Worm (Caenorhabditis elegans): ENCODE results near the gene Y51A2B.4.
"Not testable (repeated sequence)": the region's sequence is repeated elsewhere in the genome, so short reads cannot be mapped to it uniquely, and the experiment has no call there.

The Y51A2B.4 gene

DNA sequence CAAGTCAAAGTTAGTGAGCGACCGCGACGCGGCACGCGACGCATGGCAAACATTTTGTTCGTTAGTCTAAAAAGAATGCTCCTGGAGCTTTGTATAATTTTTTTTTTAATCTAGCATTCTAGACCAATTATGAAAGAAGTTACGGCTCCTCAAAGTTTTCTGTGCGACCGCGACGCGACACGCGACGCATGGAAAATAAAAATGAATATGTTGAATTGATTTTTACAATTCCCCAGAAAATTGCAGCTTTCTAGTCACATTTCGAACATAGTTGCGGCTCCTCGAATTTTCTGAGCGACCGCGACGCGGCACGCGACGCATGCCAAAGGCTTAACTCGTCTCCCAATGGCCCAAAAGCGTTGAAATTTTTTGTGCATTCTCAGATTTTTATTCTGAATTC, 35.5 kb upstream of the Y51A2B.4 start, which contains the start of gene ZK262.4:
Gene ZK262.4, minus strand, starts transcription at position 101 of the 400 bp plus-strand sequence.
- TF ChIP-seq jun-1 (tag; optimal IDR thresholded peaks at IDR 0.05) (no peak), nhr-76 (tag; optimal IDR thresholded peaks at IDR 0.05) (no peak), nhr-67 (tag; optimal IDR thresholded peaks at IDR 0.05) (no peak), nhr-12 (tag; optimal IDR thresholded peaks at IDR 0.05) (no peak), ceh-82 (tag; optimal IDR thresholded peaks at IDR 0.05) (no peak), nhr-28 (tag; optimal IDR thresholded peaks at IDR 0.05) (no peak), nhr-11 (tag; optimal IDR thresholded peaks at IDR 0.05) (no peak), elt-2 (tag; optimal IDR thresholded peaks at IDR 0.05) (no peak), ceh-16 (tag; optimal IDR thresholded peaks at IDR 0.05) (no peak), ceh-28 (tag; optimal IDR thresholded peaks at IDR 0.05) (no peak), ceh-9 (tag; optimal IDR thresholded peaks at IDR 0.05) (no peak)

DNA sequence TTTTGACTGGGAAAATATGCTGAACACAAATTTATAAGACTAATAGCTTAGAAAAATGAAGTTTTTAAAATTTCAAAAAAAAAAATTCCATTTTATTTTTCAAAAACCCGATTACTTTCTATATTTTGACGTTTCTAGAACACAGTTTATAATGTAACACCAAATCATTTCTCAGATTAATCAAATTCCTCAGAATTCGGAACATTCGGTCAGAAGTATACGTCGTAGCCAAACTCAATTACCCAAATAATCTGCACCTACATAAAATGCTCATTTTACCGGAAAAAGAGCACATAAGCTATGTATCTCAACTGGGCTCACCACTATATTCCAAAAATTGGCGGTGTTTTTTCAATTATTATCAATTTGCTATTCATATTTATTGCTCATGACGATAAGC, 31.9 kb upstream of the Y51A2B.4 start, which contains the start of gene srj-26:
Gene srj-26, plus strand, starts transcription at position 301 of the 400 bp plus-strand sequence.
- TF ChIP-seq ztf-4 (tag; optimal IDR thresholded peaks at IDR 0.05) (no peak), lsy-12 (tag; optimal IDR thresholded peaks at IDR 0.05) (no peak)

DNA sequence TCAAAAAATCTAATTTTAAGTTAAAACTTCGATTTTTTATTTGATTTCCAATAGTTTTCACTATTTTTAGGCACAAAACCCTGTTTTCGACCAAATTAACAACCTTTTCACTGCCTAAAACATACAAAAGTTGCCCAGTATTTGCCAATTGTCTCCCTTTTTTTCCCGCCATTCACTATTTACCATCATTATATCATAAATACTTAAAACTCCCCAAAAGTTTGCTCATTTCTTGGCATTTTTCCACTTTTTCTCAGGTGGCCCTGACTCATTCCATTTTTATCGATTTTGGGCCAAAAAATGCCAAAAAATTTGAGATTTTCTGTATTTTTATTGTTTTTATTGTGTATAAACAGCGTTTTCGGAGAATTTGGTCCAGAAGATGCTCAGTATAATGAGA, 25.1 kb upstream of the Y51A2B.4 start, which contains the start of gene txt-8:
Gene txt-8, plus strand, starts transcription at position 301 of the 400 bp plus-strand sequence.
- TF ChIP-seq nfya-1 (tag; optimal IDR thresholded peaks at IDR 0.05; ENCODE audit: insufficient read depth) (no peak), pha-4 (tag; optimal IDR thresholded peaks at IDR 0.05) (peak; percentile 1), sea-2 (GFP tag; optimal IDR thresholded peaks at IDR 0.05) (no peak), nhr-12 (tag; optimal IDR thresholded peaks at IDR 0.05) (no peak)

DNA sequence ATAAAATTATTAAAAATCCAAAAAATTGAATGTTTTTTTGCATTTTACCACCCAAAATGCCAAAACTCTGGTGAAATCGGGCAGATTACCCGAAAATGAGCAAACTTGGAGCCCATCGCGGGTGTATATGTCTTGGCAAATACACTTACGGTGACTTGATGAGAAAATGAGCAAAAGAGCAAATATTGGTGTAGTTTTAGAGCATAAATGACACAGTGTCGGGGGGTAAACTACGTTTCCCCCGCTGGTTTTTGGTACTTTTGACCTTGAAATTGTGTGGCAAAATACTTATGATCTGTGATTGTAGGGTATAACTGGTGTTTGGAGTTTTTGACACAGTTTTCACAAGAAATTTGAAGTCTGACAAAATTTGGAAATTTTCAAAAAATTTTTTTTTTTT, 23.9 kb upstream of the Y51A2B.4 start, which contains the start of gene ZK262.2:
Gene ZK262.2, minus strand, starts transcription at position 101 of the 400 bp plus-strand sequence.
- TF ChIP-seq nhr-11 (tag; optimal IDR thresholded peaks at IDR 0.05) (no peak), pha-4 (tag; optimal IDR thresholded peaks at IDR 0.05) (peak; percentile 9), nhr-23 (tag; optimal IDR thresholded peaks at IDR 0.05) (no peak)

DNA sequence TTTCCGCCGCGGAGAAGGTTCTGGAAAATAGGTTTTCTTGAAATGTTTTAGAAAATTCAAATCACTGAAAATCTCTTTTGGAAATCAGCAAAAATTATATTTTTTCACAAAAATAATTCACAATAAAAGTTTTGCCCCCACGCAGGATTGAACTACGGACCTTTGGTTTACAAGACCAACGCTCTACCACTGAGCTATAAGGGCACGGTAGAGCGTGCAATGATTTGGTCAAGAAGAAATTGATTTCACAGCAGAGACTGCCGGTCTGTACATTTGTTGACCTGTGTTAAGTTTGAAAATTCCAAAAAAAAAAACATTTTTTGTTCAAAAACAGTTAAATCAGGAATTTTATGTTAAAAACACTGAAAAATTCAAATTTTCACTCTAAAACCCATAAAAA, 23.4 kb upstream of the Y51A2B.4 start:
- TF ChIP-seq nhr-25 (tag; optimal IDR thresholded peaks at IDR 0.05) = no peak
- TF ChIP-seq elt-2 (tag; optimal IDR thresholded peaks at IDR 0.05) = peak; percentile 14

DNA sequence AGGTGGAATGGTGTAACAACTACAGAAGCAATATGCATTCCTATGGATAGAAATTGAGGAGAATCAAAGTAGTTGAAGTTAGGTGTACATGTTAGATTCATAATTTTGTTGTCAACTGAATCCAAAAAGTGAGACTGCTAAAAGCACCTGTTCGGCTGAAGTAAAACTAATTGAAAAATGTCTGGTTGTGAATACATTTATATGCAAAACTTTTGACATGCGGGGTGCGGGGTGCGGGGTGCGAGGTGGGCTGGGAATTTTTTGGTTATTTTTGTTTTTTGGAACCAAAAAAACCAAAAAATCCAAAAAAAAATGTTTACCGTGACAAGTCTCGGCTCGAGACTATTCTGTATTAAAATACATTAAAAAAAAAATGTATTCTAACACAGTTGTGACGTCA, 21.2 kb upstream of the Y51A2B.4 start, which contains the start of gene srh-207:
Gene srh-207, minus strand, starts transcription at position 101 of the 400 bp plus-strand sequence.
- no peak for TF ChIP-seq unc-39 (tag; optimal IDR thresholded peaks at IDR 0.05)
- TF ChIP-seq fkh-2 (tag; optimal IDR thresholded peaks at IDR 0.05) = no peak
- no peak for TF ChIP-seq ztf-4 (tag; optimal IDR thresholded peaks at IDR 0.05)
- no peak for TF ChIP-seq snpc-4 (tag; optimal IDR thresholded peaks at IDR 0.05)
- TF ChIP-seq nfya-1 (tag; optimal IDR thresholded peaks at IDR 0.05; ENCODE audit: insufficient read depth) = no peak

DNA sequence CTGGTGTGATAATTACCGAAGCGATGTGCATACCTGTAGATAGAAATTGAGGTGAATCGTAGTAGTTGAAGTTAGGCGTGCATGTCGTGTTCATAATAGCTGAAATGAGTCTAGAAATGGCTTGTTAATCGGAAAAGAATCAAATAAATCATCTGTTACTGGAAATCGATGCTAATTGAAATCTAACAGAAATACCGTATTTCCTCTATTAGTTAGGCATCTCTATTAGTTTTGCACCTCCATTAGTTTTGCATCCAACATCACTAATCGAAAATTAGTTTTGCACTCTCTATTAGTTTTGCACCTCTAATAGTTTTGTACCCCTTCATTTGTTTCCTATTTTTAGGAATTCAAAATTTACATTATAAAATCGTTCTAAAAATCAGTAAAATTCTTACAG, 15.8 kb upstream of the Y51A2B.4 start, which contains the start of gene srh-209:
Gene srh-209, minus strand, starts transcription at position 101 of the 400 bp plus-strand sequence.
- not testable (repeated sequence) for TF ChIP-seq eor-1, nhr-23, mdl-1 (tag; optimal IDR thresholded peaks at IDR 0.05)

DNA sequence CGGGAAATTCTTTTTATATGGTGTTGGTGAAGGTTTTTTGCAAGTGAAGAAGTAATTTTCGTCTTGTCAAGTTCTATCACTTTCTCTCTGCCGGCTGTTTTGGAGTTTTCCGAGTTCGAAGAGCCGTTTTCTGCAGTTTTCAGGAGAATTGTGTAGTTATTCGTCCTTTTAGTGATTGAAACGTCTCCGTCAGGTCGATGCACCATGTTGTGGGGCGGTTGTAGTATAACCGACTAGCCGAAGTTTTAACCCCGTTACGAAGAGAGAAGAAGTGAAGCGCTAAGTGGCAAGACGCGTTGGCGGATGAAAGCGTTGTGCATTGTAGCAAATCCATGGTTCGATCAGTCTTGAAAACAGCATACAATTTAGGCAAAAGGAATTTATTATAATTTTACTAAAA, 13.8 kb upstream of the Y51A2B.4 start:
- TF ChIP-seq ceh-9 (tag; optimal IDR thresholded peaks at IDR 0.05) (no peak), daf-12 (tag; optimal IDR thresholded peaks at IDR 0.05) (no peak), mml-1 (tag; optimal IDR thresholded peaks at IDR 0.05) (no peak), lin-39 (tag; optimal IDR thresholded peaks at IDR 0.05) (no peak), unc-39 (tag; optimal IDR thresholded peaks at IDR 0.05) (no peak), egl-27 (tag; optimal IDR thresholded peaks at IDR 0.05) (no peak), lin-15B (tag; optimal IDR thresholded peaks at IDR 0.05) (no peak)

All from whole organism, L3 larva.